Fruit fly (Drosophila melanogaster) whole organism: ENCODE data around the gene CG1640.

ENCODE experiments used
- CG8478 ChIP-seq: fragments of >200 bp; optimal IDR thresholded peaks from 2 replicates; lab custom pipeline; 2018; ENCODE audit warnings: inconsistent platforms
- Dll ChIP-seq: fragments of >200 bp; optimal IDR thresholded peaks from 2 replicates; lab custom pipeline; 2017
- EcR ChIP-seq, 2 experiments: fragments of >200 bp; optimal IDR thresholded peaks; 2 replicates each; lab custom pipeline; 2017; ENCODE audit warnings: missing biosample characterization in 2 of 2, missing genetic modification characterization in 2 of 2, missing genetic modification reagents in 2 of 2
- pan ChIP-seq: fragments of >200 bp; optimal IDR thresholded peaks from 2 replicates; lab custom pipeline; 2017
- psq ChIP-seq: fragments of >200 bp; optimal IDR thresholded peaks from 2 replicates; lab custom pipeline; 2017
- usp ChIP-seq: fragments of >200 bp; optimal IDR thresholded peaks from 2 replicates; lab custom pipeline; 2017; ENCODE audit warnings: missing biosample characterization, missing genetic modification characterization, mixed read lengths

The CG1640 gene

dm6 chrX:13392041-13392353 lies 21.6 kb downstream of the CG1640 start:
- TF ChIP-seq psq (lab: Kevin White, UChicago): no peak
- TF ChIP-seq Dll: no peak

- no peak for TF ChIP-seq Dll
- no peak for TF ChIP-seq pan (lab: Kevin White, UChicago)
- TF ChIP-seq usp (GFP tag; lab: Kevin White, UChicago): no peak
These were observed 22.4 kb downstream of the CG1640 start for dm6 chrX:13392764-13393163.

- peak in 1 of 2 experiments; percentile 58 for TF ChIP-seq EcR (GFP tag; optimal IDR thresholded peaks at IDR 0.05; lab: Kevin White, UChicago)
- TF ChIP-seq usp (GFP tag; lab: Kevin White, UChicago): no peak
These were observed 23.9 kb downstream of the CG1640 start for dm6 chrX:13394343-13394742.

- TF ChIP-seq EcR (GFP tag; optimal IDR thresholded peaks at IDR 0.05; lab: Kevin White, UChicago) (no peak), psq (lab: Kevin White, UChicago) (no peak), Dll (no peak), pan (lab: Kevin White, UChicago) (no peak), usp (GFP tag; lab: Kevin White, UChicago) (no peak), CG8478 (lab: Kevin White, UChicago) (no peak)
These were observed 24.6 kb downstream of the CG1640 start for dm6 chrX:13395020-13395419.

dm6 chrX:13395988-13396377 lies 25.6 kb downstream of the CG1640 start:
- TF ChIP-seq usp (GFP tag; lab: Kevin White, UChicago): no peak
- TF ChIP-seq pan (lab: Kevin White, UChicago): no peak
- no peak for TF ChIP-seq psq (lab: Kevin White, UChicago)
- no peak for TF ChIP-seq Dll

dm6 chrX:13396378-13397099 lies 26.1 kb downstream of the CG1640 start, which contains the start of gene Bcat:
Gene Bcat, plus strand, starts transcription at chrX:13396899.
- TF ChIP-seq CG8478 (lab: Kevin White, UChicago) (no peak), psq (lab: Kevin White, UChicago) (no peak), usp (GFP tag; lab: Kevin White, UChicago) (no peak), Dll (no peak), pan (lab: Kevin White, UChicago) (no peak), EcR (GFP tag; optimal IDR thresholded peaks at IDR 0.05; lab: Kevin White, UChicago) (no peak)

- no peak for TF ChIP-seq psq (lab: Kevin White, UChicago)
- TF ChIP-seq Dll: no peak
These were observed 27.2 kb downstream of the CG1640 start for dm6 chrX:13397610-13398009.

- TF ChIP-seq EcR (GFP tag; optimal IDR thresholded peaks at IDR 0.05; lab: Kevin White, UChicago) (no peak), usp (GFP tag; lab: Kevin White, UChicago) (no peak), pan (lab: Kevin White, UChicago) (no peak), Dll (no peak), CG8478 (lab: Kevin White, UChicago) (no peak), psq (lab: Kevin White, UChicago) (no peak)
These were observed 30.8 kb downstream of the CG1640 start for dm6 chrX:13401245-13401644.

dm6 chrX:13402763-13403162 lies 32.4 kb downstream of the CG1640 start, which contains the start of gene CG12725:
Gene CG12725, minus strand, starts transcription at chrX:13402863.
- TF ChIP-seq EcR (GFP tag; optimal IDR thresholded peaks at IDR 0.05; lab: Kevin White, UChicago): no peak
- no peak for TF ChIP-seq CG8478 (lab: Kevin White, UChicago)
- no peak for TF ChIP-seq Dll
- no peak for TF ChIP-seq usp (GFP tag; lab: Kevin White, UChicago)

dm6 chrX:13403553-13403952 lies 33.1 kb downstream of the CG1640 start:
- TF ChIP-seq EcR (GFP tag; optimal IDR thresholded peaks at IDR 0.05; lab: Kevin White, UChicago) (no peak), psq (lab: Kevin White, UChicago) (no peak), Dll (no peak), usp (GFP tag; lab: Kevin White, UChicago) (no peak), pan (lab: Kevin White, UChicago) (no peak), CG8478 (lab: Kevin White, UChicago) (no peak)

- TF ChIP-seq psq (lab: Kevin White, UChicago): no peak
- no peak for TF ChIP-seq usp (GFP tag; lab: Kevin White, UChicago)
- no peak for TF ChIP-seq pan (lab: Kevin White, UChicago)
- no peak for TF ChIP-seq CG8478 (lab: Kevin White, UChicago)
- no peak for TF ChIP-seq EcR (GFP tag; optimal IDR thresholded peaks at IDR 0.05; lab: Kevin White, UChicago)
- TF ChIP-seq Dll: no peak
These were observed 33.8 kb downstream of the CG1640 start, which contains the start of gene GstT4 for dm6 chrX:13403962-13404830. Gene GstT4, plus strand, starts transcription at chrX:13404749.

dm6 chrX:13406293-13406692 lies 35.9 kb downstream of the CG1640 start:
- no peak for TF ChIP-seq CG8478 (lab: Kevin White, UChicago)
- TF ChIP-seq Dll: no peak
- no peak for TF ChIP-seq usp (GFP tag; lab: Kevin White, UChicago)
- TF ChIP-seq EcR (GFP tag; optimal IDR thresholded peaks at IDR 0.05; lab: Kevin White, UChicago): no peak
